Worm (Caenorhabditis elegans): ENCODE data around the gene eral-1.

eral-1 gene

ce11 chrII:9621913-9622348 lies 32.4 kb upstream of the eral-1 start:
- no peak for TF ChIP-seq dpff-1 (tag; optimal IDR thresholded peaks at IDR 0.05)
- TF ChIP-seq attf-6 (GFP tag; IDR thresholded peaks at IDR 0.05): no peak
- TF ChIP-seq tbx-9 (tag; optimal IDR thresholded peaks at IDR 0.05; ENCODE audit: borderline replicate concordance): no peak
- TF ChIP-seq bed-1 (GFP tag; IDR thresholded peaks at IDR 0.05): no peak
- TF ChIP-seq F37B4.10 (GFP tag; IDR thresholded peaks at IDR 0.05): no peak
- TF ChIP-seq nfya-2 (GFP tag; IDR thresholded peaks at IDR 0.05): no peak
- TF ChIP-seq lin-40 (tag; optimal IDR thresholded peaks at IDR 0.05): no peak
- TF ChIP-seq cebp-2 (GFP tag; IDR thresholded peaks at IDR 0.05): no peak
- TF ChIP-seq K11D2.4 (GFP tag; IDR thresholded peaks at IDR 0.05): no peak
- no peak for TF ChIP-seq madf-6 (GFP tag; IDR thresholded peaks at IDR 0.05)
- peak; percentile 6 for TF ChIP-seq akir-1 (GFP tag; optimal IDR thresholded peaks at IDR 0.05)
- TF ChIP-seq F39B2.1 (GFP tag; IDR thresholded peaks at IDR 0.05): no peak
- no peak for TF ChIP-seq ztf-25 (GFP tag; IDR thresholded peaks at IDR 0.05)
- no peak for TF ChIP-seq F57C9.4 (tag; optimal IDR thresholded peaks at IDR 0.05)
- no peak for TF ChIP-seq ceh-79 (tag; optimal IDR thresholded peaks at IDR 0.05)
- no peak; the same call in 1 of the 2 replicates for TF ChIP-seq lir-1 (GFP tag; conservative IDR thresholded peaks at IDR 0.05)
- no peak for TF ChIP-seq him-1 (tag; optimal IDR thresholded peaks at IDR 0.05)
- TF ChIP-seq dox-1 (GFP tag; IDR thresholded peaks at IDR 0.05): peak; percentile 45; the same call in 1 of the 2 replicates
- TF ChIP-seq ets-4 (GFP tag; optimal IDR thresholded peaks at IDR 0.05): no peak
- TF ChIP-seq ztf-6 (GFP tag; IDR thresholded peaks at IDR 0.05): no peak
- TF ChIP-seq F33H1.4 (GFP tag; IDR thresholded peaks at IDR 0.05): no peak
- TF ChIP-seq T07F8.4 (tag; optimal IDR thresholded peaks at IDR 0.05): no peak
- TF ChIP-seq egl-18 (GFP tag; IDR thresholded peaks at IDR 0.05): no peak
- TF ChIP-seq egl-44 (GFP tag; IDR thresholded peaks at IDR 0.05): no peak
- TF ChIP-seq zfh-2 (GFP tag; conservative IDR thresholded peaks at IDR 0.05): no peak
- TF ChIP-seq sea-2 (GFP tag; IDR thresholded peaks at IDR 0.05): no peak
- no peak for TF ChIP-seq athp-1 (tag; optimal IDR thresholded peaks at IDR 0.05)
- TF ChIP-seq Y56A3A.18 (GFP tag; IDR thresholded peaks at IDR 0.05): 0 out of 2 replicates have a peak, but pooled peaks have one; percentile 17
- no peak for TF ChIP-seq K12H6.12 (tag; optimal IDR thresholded peaks at IDR 0.05)
- 0 out of 2 replicates have a peak, but pooled peaks have one; percentile 57 for TF ChIP-seq let-526 (GFP tag; IDR thresholded peaks at IDR 0.05)
- no peak for TF ChIP-seq ceh-27 (GFP tag; optimal IDR thresholded peaks at IDR 0.05)
- no peak for TF ChIP-seq snpc-3.4 (tag; optimal IDR thresholded peaks at IDR 0.05)
- no peak for TF ChIP-seq hmg-20 (GFP tag; IDR thresholded peaks at IDR 0.05)
- TF ChIP-seq tlf-1 (GFP tag; optimal IDR thresholded peaks at IDR 0.05): peak; percentile 39
- TF ChIP-seq mcd-1 (GFP tag; IDR thresholded peaks at IDR 0.05): no peak
- peak; percentile 31 for TF ChIP-seq ztf-22 (GFP tag; optimal IDR thresholded peaks at IDR 0.05)
- no peak for TF ChIP-seq ztf-28 (GFP tag; IDR thresholded peaks at IDR 0.05)
- TF ChIP-seq hrde-1 (tag; optimal IDR thresholded peaks at IDR 0.05; ENCODE audit: borderline replicate concordance): no peak
- TF ChIP-seq lsy-27 (tag; optimal IDR thresholded peaks at IDR 0.05; ENCODE audit: borderline replicate concordance, insufficient read depth): no peak
- no peak for TF ChIP-seq somi-1 (GFP tag; optimal IDR thresholded peaks at IDR 0.05)
- no peak for TF ChIP-seq attf-5 (GFP tag; optimal IDR thresholded peaks at IDR 0.05)
- TF ChIP-seq egrh-3 (GFP tag; IDR thresholded peaks at IDR 0.05): no peak
- peak; percentile 16 for TF ChIP-seq nhr-90 (tag; optimal IDR thresholded peaks at IDR 0.05)
- TF ChIP-seq sptf-2 (GFP tag; optimal IDR thresholded peaks at IDR 0.05): no peak
- no peak for TF ChIP-seq lag-1 (GFP tag; IDR thresholded peaks at IDR 0.05)
- TF ChIP-seq dpl-1 (GFP tag; optimal IDR thresholded peaks at IDR 0.05): no peak
- TF ChIP-seq Y53F4B.3 (GFP tag; IDR thresholded peaks at IDR 0.05): no peak
- no peak for TF ChIP-seq F52B5.7 (tag; optimal IDR thresholded peaks at IDR 0.05)
- no peak for TF ChIP-seq rec-8 (tag; optimal IDR thresholded peaks at IDR 0.05)

Data from whole organism, young adult.